Worm (Caenorhabditis elegans) whole organism, L3 larva: Measurements from ENCODE around the gene clh-2.

Source experiments
- aly-2 ChIP-seq: fragments of 150-350 bp; optimal IDR thresholded peaks from 2 replicates; lab custom pipeline; 2014; ENCODE audit warnings: missing biosample characterization, missing genetic modification characterization
- ceh-82 ChIP-seq: fragments of 150-350 bp; optimal IDR thresholded peaks from 2 replicates; lab custom pipeline; 2014; ENCODE audit warnings: missing biosample characterization, missing genetic modification characterization
- elt-3 ChIP-seq, 3 experiments: fragments of 150-350 bp in 1 of 3; sonication (generic microtip) in 2 of 3; optimal IDR thresholded peaks; 2 replicates in 2 of 3; 4 replicates in 1 of 3; lab custom pipeline; 2014 to 2017; ENCODE audit warnings: missing biosample characterization in 3 of 3, missing genetic modification characterization in 3 of 3
- lin-15B ChIP-seq: fragments of 150-350 bp; optimal IDR thresholded peaks from 2 replicates; lab custom pipeline; 2014; ENCODE audit warnings: missing biosample characterization, missing genetic modification characterization
- lin-39 ChIP-seq: fragments of 150-350 bp; optimal IDR thresholded peaks from 2 replicates; lab custom pipeline; 2018; ENCODE audit warnings: missing biosample characterization, missing genetic modification reagents, missing genetic modification characterization
- nhr-11 ChIP-seq: fragments of 150-350 bp; optimal IDR thresholded peaks from 2 replicates; lab custom pipeline; 2014; ENCODE audit warnings: missing biosample characterization, missing genetic modification characterization
- nhr-12 ChIP-seq: fragments of 150-350 bp; optimal IDR thresholded peaks from 2 replicates; lab custom pipeline; 2014; ENCODE audit warnings: missing biosample characterization, missing genetic modification characterization
- nhr-77 ChIP-seq: fragments of 150-350 bp; optimal IDR thresholded peaks from 2 replicates; lab custom pipeline; 2014; ENCODE audit warnings: missing biosample characterization, missing genetic modification characterization
- pha-4 ChIP-seq: fragments of 150-350 bp; optimal IDR thresholded peaks from 2 replicates; lab custom pipeline; 2014; ENCODE audit warnings: missing biosample characterization, missing genetic modification reagents, missing genetic modification characterization
- unc-62 ChIP-seq: fragments of 150-350 bp; sonication (generic microtip); optimal IDR thresholded peaks from 4 replicates; lab custom pipeline; 2014; ENCODE audit warnings: missing biosample characterization, missing genetic modification reagents, missing genetic modification characterization
- ztf-4 ChIP-seq: fragments of 150-350 bp; optimal IDR thresholded peaks from 2 replicates; lab custom pipeline; 2014; ENCODE audit warnings: missing biosample characterization, missing genetic modification characterization

DNA sequence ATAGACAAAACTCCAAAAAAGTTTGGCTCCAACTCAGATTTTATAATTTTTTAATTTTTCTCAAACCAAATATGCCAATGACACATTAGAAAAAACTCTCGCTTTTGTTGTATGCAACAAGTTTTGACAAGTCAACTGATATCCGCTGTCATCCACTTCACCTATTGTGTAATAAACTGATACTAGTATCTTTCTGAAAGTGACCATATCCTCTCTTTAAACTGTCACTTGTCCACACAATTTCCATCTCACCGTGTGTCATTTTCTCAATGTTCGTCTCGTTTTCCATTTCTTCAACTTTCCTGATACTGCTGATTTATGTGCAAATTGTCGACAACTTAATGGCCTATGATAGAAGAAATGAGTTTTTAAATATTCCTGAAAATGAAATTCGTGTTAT lies 31.4 kb downstream of the clh-2 start, which contains the start of the genes C33B4.5 and C33B4.4:
- TF ChIP-seq elt-3 (tag; optimal IDR thresholded peaks at IDR 0.05; lab: Kevin White, UChicago) (no peak), lin-39 (tag; lab: Kevin White, UChicago) (no peak), unc-62 (no peak), pha-4 (tag; lab: Kevin White, UChicago) (no peak), lin-15B (no peak), aly-2 (tag; lab: Kevin White, UChicago) (no peak), nhr-12 (tag; lab: Kevin White, UChicago) (no peak), nhr-77 (tag; lab: Kevin White, UChicago) (no peak), ztf-4 (tag; lab: Kevin White, UChicago) (no peak), ceh-82 (tag; lab: Kevin White, UChicago) (no peak), nhr-11 (tag; lab: Kevin White, UChicago) (no peak)
